Worm (Caenorhabditis elegans): ENCODE measurements around the gene B0244.15.
A peak's percentile ranks its signal among the peaks of the same experiment; 100 is the strongest.

The B0244.15 gene

ce11 chrIII:5721888-5722287 lies 21.3 kb upstream of the B0244.15 start (continued):
- TF ChIP-seq ztf-7 (tag; optimal IDR thresholded peaks at IDR 0.05) (peak; percentile 55), lin-1 (GFP tag; IDR thresholded peaks at IDR 0.05) (0 out of 2 replicates have a peak, but pooled peaks have one; percentile 32), Y48G9A.11 (GFP tag; IDR thresholded peaks at IDR 0.05) (peak; percentile 36; the same call in 1 of the 2 replicates), madf-9 (GFP tag; conservative IDR thresholded peaks at IDR 0.05) (peak; percentile 52), daf-19 (GFP tag; conservative IDR thresholded peaks at IDR 0.05) (no peak), nhr-42 (GFP tag; IDR thresholded peaks at IDR 0.05) (no peak), D1046.2 (GFP tag; IDR thresholded peaks at IDR 0.05) (no peak), ceh-20 (GFP tag; IDR thresholded peaks at IDR 0.05) (no peak), sdz-12 (GFP tag; optimal IDR thresholded peaks at IDR 0.05) (no peak), arid-1 (GFP tag; conservative IDR thresholded peaks at IDR 0.05) (peak; percentile 56; the same call in 1 of the 2 replicates), Y75B8A.6 (GFP tag; IDR thresholded peaks at IDR 0.05) (no peak), lim-7 (GFP tag; IDR thresholded peaks at IDR 0.05) (no peak), set-16 (GFP tag; IDR thresholded peaks at IDR 0.05) (no peak), mdl-1 (tag; optimal IDR thresholded peaks at IDR 0.05) (peak in 1 of 2 experiments; percentile 26), ceh-32 (tag; optimal IDR thresholded peaks at IDR 0.05; ENCODE audit: poor library complexity) (no peak), ceh-28 (tag; optimal IDR thresholded peaks at IDR 0.05) (peak; percentile 17), daf-8 (GFP tag; IDR thresholded peaks at IDR 0.05) (no peak), hlh-11 (tag; optimal IDR thresholded peaks at IDR 0.05) (peak; percentile 61), aha-1 (tag) (peak; percentile 95), mxl-2 (GFP tag; conservative IDR thresholded peaks at IDR 0.05) (no peak), ctbp-1 (GFP tag; IDR thresholded peaks at IDR 0.05) (no peak), egl-43 (GFP tag; IDR thresholded peaks at IDR 0.05) (no peak), lin-29 (GFP tag; IDR thresholded peaks at IDR 0.05) (no peak), spr-1 (tag; optimal IDR thresholded peaks at IDR 0.05) (no peak), T26A8.4 (GFP tag; IDR thresholded peaks at IDR 0.05) (peak; percentile 66), snpc-4 (tag; optimal IDR thresholded peaks at IDR 0.05) (no peak), dmd-8 (GFP tag; IDR thresholded peaks at IDR 0.05) (no peak), nhr-77 (tag; optimal IDR thresholded peaks at IDR 0.05) (peak; percentile 48), dpl-1 (GFP tag; optimal IDR thresholded peaks at IDR 0.05) (peak; percentile 93), nhr-76 (tag; optimal IDR thresholded peaks at IDR 0.05) (no peak)

ce11 chrIII:5722550-5722949 lies 20.6 kb upstream of the B0244.15 start, which contains the start of gene wrm-1:
Gene wrm-1 (plus strand): TSS chrIII:5722850.
- TF ChIP-seq mdt-29 (GFP tag; IDR thresholded peaks at IDR 0.05) (no peak), rbr-2 (tag; optimal IDR thresholded peaks at IDR 0.05) (no peak), ceh-20 (GFP tag; IDR thresholded peaks at IDR 0.05) (no peak), daf-16 (GFP tag; optimal IDR thresholded peaks at IDR 0.05) (no peak), daf-16 (tag; optimal IDR thresholded peaks at IDR 0.05) (no peak), fkh-10 (GFP tag; optimal IDR thresholded peaks at IDR 0.05) (no peak), tag-97 (GFP tag; IDR thresholded peaks at IDR 0.05) (no peak), nhr-28 (tag; optimal IDR thresholded peaks at IDR 0.05) (no peak), ceh-62 (tag; optimal IDR thresholded peaks at IDR 0.05) (no peak), duxl-1 (tag; optimal IDR thresholded peaks at IDR 0.05; ENCODE audit: poor library complexity) (no peak), ceh-44 (GFP tag; IDR thresholded peaks at IDR 0.05) (no peak), hlh-11 (tag; optimal IDR thresholded peaks at IDR 0.05) (no peak)

DNA sequence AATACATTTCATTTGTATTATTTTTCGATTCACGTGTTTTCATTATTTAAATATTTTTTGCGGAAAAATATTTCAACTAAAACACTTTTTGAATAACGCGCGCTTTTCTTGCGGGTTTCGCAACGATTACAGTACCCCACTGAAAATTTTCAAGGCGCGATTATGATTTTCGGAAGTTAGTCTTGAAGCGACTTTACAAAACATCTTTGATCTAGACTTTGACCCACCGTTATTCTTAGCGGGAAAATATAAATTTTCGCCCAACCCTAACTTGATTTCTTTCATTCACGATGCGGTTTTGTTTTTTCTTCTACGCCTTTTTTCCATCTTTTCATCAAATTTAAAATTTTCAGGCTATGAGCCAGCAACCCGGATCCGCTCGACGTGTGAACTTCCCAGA lies 15.4 kb upstream of the B0244.15 start, which contains the start of gene egg-1:
Gene egg-1 (plus strand): TSS at position 354 of the 400 bp plus-strand sequence.
- TF ChIP-seq skn-1 (tag; optimal IDR thresholded peaks at IDR 0.05) (no peak), arid-1 (GFP tag; conservative IDR thresholded peaks at IDR 0.05) (no peak), mxl-3 (GFP tag; optimal IDR thresholded peaks at IDR 0.05) (no peak), aha-1 (tag) (peak; percentile 40), T20F7.1 (GFP tag; optimal IDR thresholded peaks at IDR 0.05) (no peak), lin-15B (tag; optimal IDR thresholded peaks at IDR 0.05) (no peak), nhr-41 (GFP tag; IDR thresholded peaks at IDR 0.05) (no peak), Y48G9A.11 (GFP tag; IDR thresholded peaks at IDR 0.05) (peak; percentile 78), nhr-42 (GFP tag; IDR thresholded peaks at IDR 0.05) (no peak), unc-130 (GFP tag; optimal IDR thresholded peaks at IDR 0.05) (peak; percentile 85), pqm-1 (tag; optimal IDR thresholded peaks at IDR 0.05) (no peak), fos-1 (tag; optimal IDR thresholded peaks at IDR 0.05) (no peak), nhr-237 (tag; optimal IDR thresholded peaks at IDR 0.05) (no peak), hmg-1.1 (GFP tag; IDR thresholded peaks at IDR 0.05) (no peak), rbr-2 (tag; optimal IDR thresholded peaks at IDR 0.05) (no peak), gei-8 (GFP tag; optimal IDR thresholded peaks at IDR 0.05) (no peak), F44E2.7 (GFP tag; IDR thresholded peaks at IDR 0.05) (no peak)

Measured in whole organism, L4 larva.